Worm (Caenorhabditis elegans) whole organism, L4 larva: Measurements from ENCODE around the gene cyp-34A1.

Source experiments
- dve-1 ChIP-seq: sonication (generic microtip); optimal IDR thresholded peaks from 2 replicates; lab custom pipeline; 2017; ENCODE audit warnings: antibody characterized with exemption, mild to moderate bottlenecking, missing genetic modification characterization, missing compliant biosample characterization; ENCODE audit not compliant: insufficient read depth
- hif-1 ChIP-seq, 2 experiments: sonication (generic microtip); optimal IDR thresholded peaks; 2 replicates each; lab custom pipeline; 2016 to 2017; ENCODE audit warnings: missing compliant biosample characterization in 2 of 2, missing genetic modification characterization in 2 of 2, missing genetic modification reagents in 2 of 2, missing genotype in 2 of 2, mild to moderate bottlenecking in 1 of 2
- tra-1 ChIP-seq: fragments of 200-800 bp; sonication (Bioruptor generic); IDR thresholded peaks from 2 replicates; pipeline ENCODE4 v1.3.6; 2022; ENCODE audit warnings: missing genetic modification reagents, missing genetic modification characterization, missing compliant biosample characterization

- TF ChIP-seq hif-1 (tag; optimal IDR thresholded peaks at IDR 0.05; lab: Kevin White, UChicago) (no peak), dve-1 (no peak), tra-1 (GFP tag; lab: Robert Waterston, UW) (no peak)
Observed at ce11 chrV:15285984-15286383, 1.8 kb downstream of the cyp-34A1 start.
